Worm (Caenorhabditis elegans) whole organism, mixed stage, embryonic: ENCODE results near the gene ZK262.20.

Experiments
- M03D4.4 ChIP-seq: sonication (generic microtip); optimal IDR thresholded peaks from 2 replicates; lab custom pipeline; 2017; ENCODE audit warnings: mild to moderate bottlenecking, missing genetic modification characterization, missing compliant biosample characterization
- bed-3 ChIP-seq: fragments of 200-800 bp; sonication (Bioruptor generic); optimal IDR thresholded peaks from 3 replicates; lab custom pipeline; 2018; ENCODE audit warnings: mild to moderate bottlenecking, missing genetic modification characterization, moderate library complexity, missing compliant biosample characterization
- blmp-1 ChIP-seq: fragments of 150-350 bp; optimal IDR thresholded peaks from 2 replicates; lab custom pipeline; 2014; ENCODE audit warnings: missing biosample characterization, missing genetic modification characterization
- ceh-39 ChIP-seq: fragments of 150-350 bp; optimal IDR thresholded peaks from 2 replicates; lab custom pipeline; 2014; ENCODE audit warnings: missing biosample characterization, missing genetic modification characterization
- ceh-43 ChIP-seq: fragments of 200-800 bp; sonication (Bioruptor generic); optimal IDR thresholded peaks from 2 replicates; lab custom pipeline; 2018; ENCODE audit warnings: mild to moderate bottlenecking, missing genetic modification characterization, moderate library complexity, missing compliant biosample characterization
- ceh-83 ChIP-seq: fragments of 200-800 bp; sonication (Bioruptor generic); optimal IDR thresholded peaks from 2 replicates; lab custom pipeline; 2018; ENCODE audit warnings: mild to moderate bottlenecking, missing genetic modification characterization, missing compliant biosample characterization
- ces-1 ChIP-seq: fragments of 150-350 bp; optimal IDR thresholded peaks from 2 replicates; lab custom pipeline; 2014; ENCODE audit warnings: missing biosample characterization, missing genetic modification reagents, missing genetic modification characterization
- cnd-1 ChIP-seq: fragments of 200-800 bp; sonication (Bioruptor generic); optimal IDR thresholded peaks from 2 replicates; lab custom pipeline; 2018; ENCODE audit warnings: mild to moderate bottlenecking, missing genetic modification characterization, missing compliant biosample characterization
- drap-1 ChIP-seq: fragments of 200-800 bp; sonication (Bioruptor generic); optimal IDR thresholded peaks from 3 replicates; lab custom pipeline; 2018; ENCODE audit warnings: mild to moderate bottlenecking, missing genetic modification characterization, missing compliant biosample characterization
- elt-1 ChIP-seq: sonication (generic microtip); optimal IDR thresholded peaks from 2 replicates; lab custom pipeline; 2017; ENCODE audit warnings: missing genetic modification characterization, mild to moderate bottlenecking, missing compliant biosample characterization, antibody characterized with exemption, moderate library complexity, borderline replicate concordance; ENCODE audit not compliant: insufficient read depth
- elt-3 ChIP-seq: fragments of 150-350 bp; optimal IDR thresholded peaks from 2 replicates; lab custom pipeline; 2014; ENCODE audit warnings: missing biosample characterization, missing genetic modification characterization
- flh-1 ChIP-seq: fragments of 200-800 bp; sonication (Bioruptor generic); optimal IDR thresholded peaks from 2 replicates; lab custom pipeline; 2018; ENCODE audit warnings: mild to moderate bottlenecking, missing genetic modification characterization, moderate library complexity, missing compliant biosample characterization
- ham-2 ChIP-seq: fragments of 200-800 bp; sonication (Bioruptor generic); optimal IDR thresholded peaks from 2 replicates; lab custom pipeline; 2018; ENCODE audit warnings: mild to moderate bottlenecking, missing genetic modification characterization, missing compliant biosample characterization
- lin-13 ChIP-seq: fragments of 150-350 bp; optimal IDR thresholded peaks from 2 replicates; lab custom pipeline; 2014; ENCODE audit warnings: missing biosample characterization, missing genetic modification characterization
- lin-32 ChIP-seq: fragments of 200-800 bp; sonication (Bioruptor generic); optimal IDR thresholded peaks from 2 replicates; lab custom pipeline; 2018; ENCODE audit warnings: mild to moderate bottlenecking, missing genetic modification characterization, missing compliant biosample characterization
- lsy-2 ChIP-seq: fragments of 150-350 bp; optimal IDR thresholded peaks from 2 replicates; lab custom pipeline; 2014; ENCODE audit warnings: missing biosample characterization, missing genetic modification characterization
- mab-5 ChIP-seq: fragments of 150-350 bp; optimal IDR thresholded peaks from 2 replicates; lab custom pipeline; 2014; ENCODE audit warnings: missing biosample characterization, missing genetic modification characterization
- mep-1 ChIP-seq: fragments of 150-350 bp; optimal IDR thresholded peaks from 2 replicates; lab custom pipeline; 2017; ENCODE audit warnings: missing biosample characterization, missing genetic modification reagents, missing genetic modification characterization, inconsistent platforms
- mls-2 ChIP-seq: sonication (generic microtip); optimal IDR thresholded peaks from 2 replicates; lab custom pipeline; 2016; ENCODE audit warnings: mild to moderate bottlenecking, missing genetic modification characterization, moderate library complexity, missing compliant biosample characterization
- nhr-12 ChIP-seq: fragments of 150-350 bp; optimal IDR thresholded peaks from 2 replicates; lab custom pipeline; 2014; ENCODE audit warnings: missing biosample characterization, missing genetic modification characterization
- nhr-2 ChIP-seq: fragments of 150-350 bp; optimal IDR thresholded peaks from 2 replicates; lab custom pipeline; 2014; ENCODE audit warnings: missing biosample characterization, missing genetic modification characterization
- nhr-237 ChIP-seq: fragments of 150-350 bp; optimal IDR thresholded peaks from 2 replicates; lab custom pipeline; 2014; ENCODE audit warnings: missing biosample characterization, missing genetic modification characterization
- nhr-28 ChIP-seq: fragments of 150-350 bp; optimal IDR thresholded peaks from 2 replicates; lab custom pipeline; 2014; ENCODE audit warnings: missing biosample characterization, missing genetic modification characterization
- nhr-76 ChIP-seq: sonication (generic microtip); optimal IDR thresholded peaks from 2 replicates; lab custom pipeline; 2017; ENCODE audit warnings: missing biosample characterization, missing genetic modification characterization
- pha-4 ChIP-seq: fragments of 150-350 bp; optimal IDR thresholded peaks from 2 replicates; lab custom pipeline; 2018; ENCODE audit warnings: missing biosample characterization, missing genetic modification reagents, missing genetic modification characterization
- snpc-4 ChIP-seq: fragments of 150-350 bp; optimal IDR thresholded peaks from 2 replicates; lab custom pipeline; 2014; ENCODE audit warnings: missing biosample characterization, missing genetic modification characterization
- sptf-1 ChIP-seq: sonication (generic microtip); optimal IDR thresholded peaks from 2 replicates; lab custom pipeline; 2017; ENCODE audit warnings: mild to moderate bottlenecking, missing genetic modification characterization, moderate library complexity, missing compliant biosample characterization
- tbx-8 ChIP-seq: fragments of 200-800 bp; sonication (Bioruptor generic); optimal IDR thresholded peaks from 2 replicates; lab custom pipeline; 2018; ENCODE audit warnings: mild to moderate bottlenecking, missing genetic modification characterization, moderate library complexity, missing compliant biosample characterization
- unc-120 ChIP-seq: sonication (generic microtip); optimal IDR thresholded peaks from 2 replicates; lab custom pipeline; 2017; ENCODE audit warnings: missing genetic modification characterization, missing compliant biosample characterization; ENCODE audit not compliant: poor library complexity, severe bottlenecking
- unc-39 ChIP-seq: fragments of 150-350 bp; optimal IDR thresholded peaks from 2 replicates; lab custom pipeline; 2014; ENCODE audit warnings: missing biosample characterization, missing genetic modification characterization
- unc-62 ChIP-seq: fragments of 150-350 bp; optimal IDR thresholded peaks from 2 replicates; lab custom pipeline; 2014; ENCODE audit warnings: missing biosample characterization, missing genetic modification reagents, missing genetic modification characterization
- zip-8 ChIP-seq: fragments of 150-350 bp; optimal IDR thresholded peaks from 2 replicates; lab custom pipeline; 2014; ENCODE audit warnings: missing biosample characterization, missing genetic modification characterization

The ZK262.20 gene

ce11 chrV:18414051-18414450, 20.8 kb downstream of the ZK262.20 start, which contains the start of gene txt-8:
Gene txt-8, plus strand, starts transcription at chrV:18414351.
- TF ChIP-seq blmp-1 (tag; lab: Kevin White, UChicago) = no peak
- TF ChIP-seq nhr-76 = no peak
- TF ChIP-seq cnd-1 (tag; lab: Kevin White, UChicago) = no peak
- TF ChIP-seq drap-1 (GFP tag; lab: Kevin White, UChicago) = no peak
- no peak for TF ChIP-seq ceh-43 (GFP tag; lab: Kevin White, UChicago)
- TF ChIP-seq nhr-237 = no peak

- TF ChIP-seq pha-4 (tag; lab: Kevin White, UChicago) (no peak), mab-5 (tag; lab: Kevin White, UChicago) (no peak), sptf-1 (tag; lab: Kevin White, UChicago) (no peak), nhr-28 (tag; lab: Kevin White, UChicago) (no peak), cnd-1 (tag; lab: Kevin White, UChicago) (no peak), nhr-12 (tag; lab: Kevin White, UChicago) (no peak), lsy-2 (tag; lab: Kevin White, UChicago) (no peak), mls-2 (tag; lab: Kevin White, UChicago) (no peak), M03D4.4 (tag; lab: Kevin White, UChicago) (no peak), tbx-8 (GFP tag; lab: Kevin White, UChicago) (no peak), unc-120 (tag; lab: Kevin White, UChicago) (no peak), ceh-83 (GFP tag; lab: Kevin White, UChicago) (no peak), snpc-4 (tag; lab: Kevin White, UChicago) (no peak), unc-62 (GFP tag; lab: Kevin White, UChicago) (no peak), nhr-2 (tag; lab: Kevin White, UChicago) (no peak), ham-2 (GFP tag; lab: Kevin White, UChicago) (no peak), zip-8 (tag; lab: Kevin White, UChicago) (no peak)
Observed at ce11 chrV:18412887-18413286, 22.0 kb downstream of the ZK262.20 start, which contains the start of gene ZK262.2. Gene ZK262.2, minus strand, starts transcription at chrV:18412987.

ce11 chrV:18412351-18412750, 22.5 kb downstream of the ZK262.20 start:
- TF ChIP-seq nhr-76 (no peak), mab-5 (tag; lab: Kevin White, UChicago) (no peak), sptf-1 (tag; lab: Kevin White, UChicago) (no peak), ces-1 (no peak), lin-32 (GFP tag; lab: Kevin White, UChicago) (no peak), unc-120 (tag; lab: Kevin White, UChicago) (no peak), blmp-1 (tag; lab: Kevin White, UChicago) (no peak), mls-2 (tag; lab: Kevin White, UChicago) (no peak), ham-2 (GFP tag; lab: Kevin White, UChicago) (no peak), unc-39 (tag; lab: Kevin White, UChicago) (no peak), elt-3 (tag; lab: Kevin White, UChicago) (no peak), nhr-237 (no peak), ceh-43 (GFP tag; lab: Kevin White, UChicago) (no peak)

ce11 chrV:18410142-18410541, 24.7 kb downstream of the ZK262.20 start, which contains the start of gene srh-207:
Gene srh-207, minus strand, starts transcription at chrV:18410242.
- no peak for TF ChIP-seq unc-39 (tag; lab: Kevin White, UChicago)
- TF ChIP-seq M03D4.4 (tag; lab: Kevin White, UChicago) = no peak
- TF ChIP-seq lin-32 (GFP tag; lab: Kevin White, UChicago) = no peak
- TF ChIP-seq elt-3 (tag; lab: Kevin White, UChicago) = no peak
- TF ChIP-seq bed-3 (GFP tag; lab: Kevin White, UChicago) = no peak
- no peak for TF ChIP-seq mep-1 (tag; lab: Kevin White, UChicago)
- TF ChIP-seq lin-13 (tag; lab: Kevin White, UChicago) = no peak
- TF ChIP-seq blmp-1 (tag; lab: Kevin White, UChicago) = no peak
- no peak for TF ChIP-seq ham-2 (GFP tag; lab: Kevin White, UChicago)
- no peak for TF ChIP-seq flh-1
- no peak for TF ChIP-seq ceh-43 (GFP tag; lab: Kevin White, UChicago)
- no peak for TF ChIP-seq mab-5 (tag; lab: Kevin White, UChicago)
- TF ChIP-seq nhr-237 = no peak
- no peak for TF ChIP-seq ceh-39 (tag; lab: Kevin White, UChicago)
- no peak for TF ChIP-seq elt-1 (tag; lab: Kevin White, UChicago)
